Worm (Caenorhabditis elegans) whole organism, L4/young adult: ENCODE results near the gene srh-25.

Experiments
- W03F9.2 ChIP-seq: fragments of 150-350 bp; optimal IDR thresholded peaks from 2 replicates; lab custom pipeline; 2014; ENCODE audit warnings: missing biosample characterization, missing genetic modification characterization
- dao-5 ChIP-seq: sonication (generic microtip); optimal IDR thresholded peaks from 2 replicates; lab custom pipeline; 2016; ENCODE audit warnings: missing genotype, missing genetic modification characterization, moderate library complexity, missing compliant biosample characterization
- him-1 ChIP-seq: sonication (generic microtip); optimal IDR thresholded peaks from 2 replicates; lab custom pipeline; 2016; ENCODE audit warnings: missing genotype, missing genetic modification reagents, missing genetic modification characterization, missing compliant biosample characterization

srh-25 gene

ce11 chrV:12411909-12412308, 21.7 kb downstream of the srh-25 start, which contains the start of gene cdr-7:
TSS of gene cdr-7 (minus strand) at chrV:12412113.
- TF ChIP-seq W03F9.2, result no peak
- no peak for TF ChIP-seq him-1 (tag; lab: Kevin White, UChicago)
- no peak for TF ChIP-seq dao-5 (tag; lab: Kevin White, UChicago)

- TF ChIP-seq dao-5 (tag; lab: Kevin White, UChicago) (no peak), W03F9.2 (no peak), him-1 (tag; lab: Kevin White, UChicago) (no peak)
Observed at ce11 chrV:12410416-12411001, 23.1 kb downstream of the srh-25 start, which contains the start of gene hrg-2. TSS of gene hrg-2 (minus strand) at chrV:12410513.

DNA sequence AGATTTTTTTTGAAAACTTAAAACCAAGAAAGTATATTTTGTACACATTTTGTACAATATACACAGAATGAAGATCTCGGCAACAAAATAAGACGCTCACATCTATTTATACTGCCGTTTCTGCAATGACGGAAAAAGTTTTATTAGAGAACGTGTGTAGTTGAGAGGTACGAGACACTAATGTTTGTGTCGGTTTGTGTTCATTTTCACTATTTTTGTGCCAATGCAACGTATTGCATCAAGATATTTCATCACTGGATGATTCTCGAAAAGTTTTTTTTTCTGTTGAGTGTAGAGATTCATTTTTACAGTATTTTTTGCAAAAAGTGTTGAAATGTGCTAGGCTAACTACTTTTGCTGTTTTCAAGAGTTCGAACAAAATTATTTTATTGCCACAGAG, 24.6 kb downstream of the srh-25 start:
- TF ChIP-seq dao-5 (tag; lab: Kevin White, UChicago) (no peak), W03F9.2 (no peak), him-1 (tag; lab: Kevin White, UChicago) (no peak)

DNA sequence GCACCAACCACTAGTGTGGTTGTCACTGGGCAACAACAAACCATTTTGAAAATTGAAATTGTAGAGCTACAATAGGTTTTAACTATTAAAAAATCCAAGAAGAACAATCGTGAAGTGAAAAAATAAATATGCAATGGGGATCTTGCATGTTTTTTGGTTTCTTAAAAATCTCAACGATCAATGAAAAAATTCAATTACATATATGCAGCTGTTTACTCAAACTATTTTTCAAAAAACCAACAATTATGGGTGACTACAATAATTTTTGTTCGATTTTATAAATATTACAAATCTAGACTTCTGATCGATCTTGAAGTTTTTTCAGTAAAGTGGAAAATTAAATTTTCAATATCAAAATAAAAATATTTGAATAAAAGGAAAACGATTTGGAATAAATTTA, 25.1 kb downstream of the srh-25 start, which contains the start of gene cdr-4:
cdr-4 (minus strand) TSS at position 101 of the 400 bp plus-strand sequence.
- TF ChIP-seq W03F9.2 (no peak), dao-5 (tag; lab: Kevin White, UChicago) (no peak), him-1 (tag; lab: Kevin White, UChicago) (no peak)

ce11 chrV:12406514-12406913, 27.1 kb downstream of the srh-25 start:
- TF ChIP-seq W03F9.2 (no peak), dao-5 (tag; lab: Kevin White, UChicago) (no peak), him-1 (tag; lab: Kevin White, UChicago) (no peak)

ce11 chrV:12405929-12406328, 27.7 kb downstream of the srh-25 start, which contains the start of gene K01D12.10:
TSS of gene K01D12.10 (plus strand) at chrV:12406229.
- no peak for TF ChIP-seq dao-5 (tag; lab: Kevin White, UChicago)
- no peak for TF ChIP-seq him-1 (tag; lab: Kevin White, UChicago)
- no peak for TF ChIP-seq W03F9.2

ce11 chrV:12404544-12404943, 29.1 kb downstream of the srh-25 start, which contains the start of gene K01D12.9:
TSS of gene K01D12.9 (minus strand) at chrV:12404644.
- TF ChIP-seq him-1 (tag; lab: Kevin White, UChicago) (no peak), dao-5 (tag; lab: Kevin White, UChicago) (no peak), W03F9.2 (no peak)

DNA sequence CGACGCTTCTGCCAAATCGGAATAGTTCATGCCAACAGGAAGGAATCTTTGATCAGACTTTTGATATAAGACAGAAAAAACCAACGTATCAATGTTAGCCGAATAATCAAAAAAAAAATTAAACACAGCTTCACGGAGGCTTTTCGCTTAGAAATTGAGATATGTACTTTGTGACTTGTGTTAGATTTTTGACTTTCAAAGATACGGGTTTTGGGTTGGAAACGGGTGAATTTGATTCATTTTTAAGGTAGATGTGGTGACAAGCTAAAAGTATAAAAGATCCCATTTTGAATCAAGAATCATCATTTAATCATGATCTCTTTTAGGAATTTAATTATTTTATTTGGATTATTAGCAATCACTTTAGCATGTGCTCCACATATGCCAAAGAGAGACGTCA, 31.3 kb downstream of the srh-25 start, which contains the start of gene K01D12.8:
K01D12.8 (plus strand) TSS at position 301 of the 400 bp plus-strand sequence.
- TF ChIP-seq dao-5 (tag; lab: Kevin White, UChicago) (no peak), W03F9.2 (no peak), him-1 (tag; lab: Kevin White, UChicago) (no peak)

- TF ChIP-seq dao-5 (tag; lab: Kevin White, UChicago), result no peak
- TF ChIP-seq W03F9.2, result no peak
- no peak for TF ChIP-seq him-1 (tag; lab: Kevin White, UChicago)
Observed at ce11 chrV:12401383-12401782, 32.2 kb downstream of the srh-25 start, which contains the start of gene K01D12.7. TSS of gene K01D12.7 (minus strand) at chrV:12401483.

DNA sequence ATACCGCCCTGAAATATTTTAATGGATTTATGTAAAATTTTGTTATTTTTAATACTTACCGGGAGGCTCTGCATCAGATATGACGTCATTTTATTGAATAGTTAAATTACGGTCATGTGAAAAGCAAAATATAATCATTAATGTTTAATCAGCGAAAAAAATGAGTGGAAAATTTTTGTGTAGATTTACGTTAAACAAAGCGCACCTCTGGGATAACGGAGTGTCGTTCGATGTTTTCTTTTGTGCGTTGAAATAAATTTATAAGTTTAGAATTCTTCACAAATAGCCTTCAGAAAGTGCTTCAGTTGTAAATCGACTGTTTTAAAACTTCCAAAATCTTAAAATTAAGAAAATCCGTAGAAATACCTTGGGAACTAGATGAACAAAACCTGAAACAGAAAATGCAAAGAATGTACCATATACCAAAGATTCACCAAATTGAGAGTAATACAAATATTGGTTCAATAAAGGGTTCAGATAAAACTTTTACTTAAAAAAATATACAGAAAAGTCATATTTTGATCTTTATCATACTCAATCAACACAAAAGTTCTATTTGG, 32.9 kb downstream of the srh-25 start, which contains the start of the genes K01D12.20 and miga-1:
K01D12.20 (minus strand) TSS at position 138 of the 560 bp plus-strand sequence.
miga-1 (minus strand) TSS at position 183 of the 560 bp plus-strand sequence.
- TF ChIP-seq him-1 (tag; lab: Kevin White, UChicago), result no peak
- no peak for TF ChIP-seq W03F9.2
- no peak for TF ChIP-seq dao-5 (tag; lab: Kevin White, UChicago)

DNA sequence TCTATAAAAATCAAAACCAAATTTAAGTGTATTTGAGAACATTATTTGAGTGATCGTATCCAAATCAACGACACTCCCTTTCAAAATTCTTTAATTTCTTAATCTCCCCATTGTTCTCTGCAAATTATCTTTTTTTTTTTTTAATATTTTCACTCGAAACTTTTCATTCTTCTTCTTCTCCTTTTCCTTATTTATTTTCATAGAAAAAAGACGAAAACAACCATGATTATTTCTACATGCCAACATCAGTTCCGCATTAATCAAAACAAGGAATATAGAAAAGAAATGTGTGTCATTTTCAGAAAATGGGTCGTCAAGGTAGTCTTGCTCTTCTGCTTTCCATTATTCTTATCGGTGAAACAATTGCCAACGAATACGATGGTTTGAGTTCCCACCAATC, 36.1 kb downstream of the srh-25 start, which contains the start of gene K01D12.5:
K01D12.5 (plus strand) TSS at position 301 of the 400 bp plus-strand sequence.
- no peak for TF ChIP-seq W03F9.2
- no peak for TF ChIP-seq dao-5 (tag; lab: Kevin White, UChicago)
- TF ChIP-seq him-1 (tag; lab: Kevin White, UChicago), result no peak

DNA sequence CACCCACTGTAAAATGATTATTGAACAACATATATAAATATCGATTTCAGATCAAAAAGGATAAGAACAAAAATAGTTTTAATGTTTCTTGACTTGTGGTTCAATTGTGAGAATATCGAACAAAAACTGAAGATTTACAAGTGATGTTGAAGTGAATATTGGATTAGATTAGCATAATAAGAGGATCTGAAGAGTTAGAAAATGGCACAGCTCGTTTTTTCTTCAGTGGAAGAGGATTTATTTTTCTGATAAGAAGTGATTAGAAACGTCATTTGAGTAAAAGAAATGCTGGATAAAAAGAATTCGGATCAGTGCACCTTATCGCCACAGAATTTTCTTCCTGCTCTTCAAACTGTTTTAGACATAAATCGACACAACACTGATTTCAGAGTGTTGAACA, 37.9 kb downstream of the srh-25 start, which contains the start of gene twk-14:
twk-14 (minus strand) TSS at position 8 of the 400 bp plus-strand sequence.
- TF ChIP-seq him-1 (tag; lab: Kevin White, UChicago), result no peak
- no peak for TF ChIP-seq W03F9.2
- no peak for TF ChIP-seq dao-5 (tag; lab: Kevin White, UChicago)

ce11 chrV:12386154-12386553, 47.5 kb downstream of the srh-25 start, which contains the start of gene K01D12.15:
TSS of gene K01D12.15 (plus strand) at chrV:12386454.
- TF ChIP-seq dao-5 (tag; lab: Kevin White, UChicago) (no peak), W03F9.2 (no peak), him-1 (tag; lab: Kevin White, UChicago) (no peak)
